Fruit fly (Drosophila melanogaster) whole organism, embryonic: ENCODE results near the gene CG15930.

Source experiments
- CG10431 ChIP-seq: fragments of 200-800 bp; sonication (Bioruptor generic); optimal IDR thresholded peaks from 3 replicates; lab custom pipeline; 2018; ENCODE audit warnings: missing biosample characterization, mild to moderate bottlenecking, missing genetic modification characterization
- CG10462 ChIP-seq: fragments of 200-800 bp; sonication (Bioruptor generic); optimal IDR thresholded peaks from 2 replicates; lab custom pipeline; 2016; ENCODE audit warnings: missing biosample characterization, missing genetic modification characterization
- CG11247 ChIP-seq: fragments of 200-800 bp; sonication (Bioruptor generic); IDR thresholded peaks from 2 replicates; pipeline ENCODE4 v1.3.6; 2022; ENCODE audit warnings: missing biosample characterization, missing genetic modification characterization
- CG11560 ChIP-seq: fragments of 200-800 bp; sonication (Bioruptor generic); IDR thresholded peaks from 3 replicates; pipeline ENCODE4 v1.3.6; 2022; ENCODE audit warnings: missing biosample characterization, missing genetic modification characterization
- CG12769 ChIP-seq: fragments of 200-800 bp; sonication (Bioruptor generic); optimal IDR thresholded peaks from 2 replicates; lab custom pipeline; 2019; ENCODE audit warnings: missing biosample characterization, mild to moderate bottlenecking, missing genetic modification characterization, moderate library complexity
- CG13296 ChIP-seq: fragments of 200-800 bp; sonication (Bioruptor generic); optimal IDR thresholded peaks from 3 replicates; lab custom pipeline; 2018; ENCODE audit warnings: missing biosample characterization, mild to moderate bottlenecking, missing genetic modification characterization
- CG14965 ChIP-seq: fragments of 200-800 bp; sonication (Bioruptor generic); optimal IDR thresholded peaks from 2 replicates; lab custom pipeline; 2016; ENCODE audit warnings: missing biosample characterization, missing genetic modification characterization, borderline replicate concordance
- CG15011 ChIP-seq: fragments of 200-800 bp; sonication (Bioruptor generic); optimal IDR thresholded peaks from 3 replicates; lab custom pipeline; 2018; ENCODE audit warnings: missing biosample characterization, mild to moderate bottlenecking, missing genetic modification characterization
- CG15269 ChIP-seq: fragments of 200-800 bp; sonication (Bioruptor generic); optimal IDR thresholded peaks from 2 replicates; lab custom pipeline; 2018; ENCODE audit warnings: missing biosample characterization, mild to moderate bottlenecking, missing genetic modification characterization, moderate library complexity
- CG1529 ChIP-seq: fragments of 200-800 bp; sonication (Bioruptor generic); optimal IDR thresholded peaks from 3 replicates; lab custom pipeline; 2018; ENCODE audit warnings: missing biosample characterization, missing genetic modification characterization
- CG15514 ChIP-seq: fragments of 200-800 bp; sonication (Bioruptor generic); optimal IDR thresholded peaks from 3 replicates; lab custom pipeline; 2017; ENCODE audit warnings: missing biosample characterization, missing genetic modification characterization, mild to moderate bottlenecking, moderate library complexity, missing genetic modification reagents
- CG1603 ChIP-seq: fragments of 200-800 bp; sonication (Bioruptor generic); optimal IDR thresholded peaks from 2 replicates; lab custom pipeline; 2019; ENCODE audit warnings: missing biosample characterization, mild to moderate bottlenecking, missing genetic modification characterization, moderate library complexity
- CG16813 ChIP-seq: fragments of 200-800 bp; sonication (Bioruptor generic); IDR thresholded peaks from 3 replicates; pipeline ENCODE4 v1.3.6; 2022; ENCODE audit warnings: missing biosample characterization, missing genetic modification characterization; ENCODE audit not compliant: partially characterized antibody
- CG17328 ChIP-seq: fragments of 200-800 bp; sonication (Bioruptor generic); IDR thresholded peaks from 2 replicates; pipeline ENCODE4 v1.3.6; 2022; ENCODE audit warnings: missing biosample characterization, missing genetic modification characterization
- CG18476 ChIP-seq: fragments of 200-800 bp; sonication (Bioruptor generic); optimal IDR thresholded peaks from 2 replicates; lab custom pipeline; 2016; ENCODE audit warnings: missing biosample characterization, mild to moderate bottlenecking, missing genetic modification characterization
- CG2678 ChIP-seq: fragments of 200-800 bp; sonication (Bioruptor generic); optimal IDR thresholded peaks from 3 replicates; lab custom pipeline; 2019; ENCODE audit warnings: missing biosample characterization, mild to moderate bottlenecking, missing genetic modification characterization, moderate library complexity
- CG33213 ChIP-seq: fragments of 200-800 bp; sonication (Bioruptor generic); optimal IDR thresholded peaks from 3 replicates; lab custom pipeline; 2016; ENCODE audit warnings: missing biosample characterization, missing genetic modification characterization
- CG34422 ChIP-seq: fragments of 200-800 bp; sonication (Bioruptor generic); IDR thresholded peaks from 3 replicates; pipeline ENCODE4 v1.3.6; 2022; ENCODE audit warnings: missing biosample characterization, missing genetic modification characterization
- CG3995 ChIP-seq: fragments of 200-800 bp; sonication (Bioruptor generic); optimal IDR thresholded peaks from 3 replicates; lab custom pipeline; 2016; ENCODE audit warnings: missing biosample characterization, missing genetic modification characterization
- CG7372 ChIP-seq: fragments of 200-800 bp; sonication (Bioruptor generic); IDR thresholded peaks from 2 replicates; pipeline ENCODE4 v1.3.6; 2022; ENCODE audit warnings: missing biosample characterization, missing genetic modification characterization
- CG7745 ChIP-seq: fragments of 200-800 bp; sonication (Bioruptor generic); optimal IDR thresholded peaks from 2 replicates; lab custom pipeline; 2018; ENCODE audit warnings: missing biosample characterization, mild to moderate bottlenecking, missing genetic modification characterization, moderate library complexity
- CG9215 ChIP-seq: fragments of 200-800 bp; sonication (Bioruptor generic); IDR thresholded peaks from 2 replicates; pipeline ENCODE4 v1.3.6; 2022; ENCODE audit warnings: missing biosample characterization, missing genetic modification characterization
- CG9727 ChIP-seq: fragments of 200-800 bp; sonication (Bioruptor generic); optimal IDR thresholded peaks from 3 replicates; lab custom pipeline; 2017; ENCODE audit warnings: missing biosample characterization, mild to moderate bottlenecking, missing genetic modification characterization
- CoRest ChIP-seq: fragments of 200-800 bp; sonication (Bioruptor generic); optimal IDR thresholded peaks from 3 replicates; lab custom pipeline; 2018; ENCODE audit warnings: missing biosample characterization, mild to moderate bottlenecking, missing genetic modification characterization, moderate library complexity
- Doc3 ChIP-seq: fragments of 200-800 bp; sonication (Bioruptor generic); IDR thresholded peaks from 3 replicates; pipeline ENCODE4 v1.3.6; 2022; ENCODE audit warnings: missing biosample characterization, missing genetic modification characterization; ENCODE audit not compliant: partially characterized antibody
- Fer1 ChIP-seq: fragments of 200-800 bp; sonication (Bioruptor generic); optimal IDR thresholded peaks from 2 replicates; lab custom pipeline; 2017; ENCODE audit warnings: missing biosample characterization, mild to moderate bottlenecking, missing genetic modification characterization
- Hmr ChIP-seq: fragments of 200-800 bp; sonication (Bioruptor generic); optimal IDR thresholded peaks from 3 replicates; lab custom pipeline; 2017; ENCODE audit warnings: mild to moderate bottlenecking, missing biosample characterization, missing genetic modification reagents, missing genetic modification characterization
- Hr39 ChIP-seq: fragments of >200 bp; optimal IDR thresholded peaks from 2 replicates; lab custom pipeline; 2017
- Kr ChIP-seq: fragments of 200-800 bp; sonication (Bioruptor generic); optimal IDR thresholded peaks from 2 replicates; lab custom pipeline; 2017; ENCODE audit warnings: missing biosample characterization, mild to moderate bottlenecking, missing genetic modification characterization
- Max ChIP-seq: fragments of 200-800 bp; sonication (Bioruptor generic); optimal IDR thresholded peaks from 2 replicates; lab custom pipeline; 2016; ENCODE audit warnings: missing biosample characterization, mild to moderate bottlenecking, missing genetic modification characterization
- Myb ChIP-seq: fragments of 200-800 bp; sonication (Bioruptor generic); optimal IDR thresholded peaks from 2 replicates; lab custom pipeline; 2016; ENCODE audit warnings: missing biosample characterization, missing genetic modification characterization
- NC2α ChIP-seq: fragments of 200-800 bp; sonication (Bioruptor generic); optimal IDR thresholded peaks from 2 replicates; lab custom pipeline; 2016; ENCODE audit warnings: missing biosample characterization, missing genetic modification characterization
- Nf-YA ChIP-seq: fragments of 200-800 bp; sonication (Bioruptor generic); IDR thresholded peaks from 2 replicates; pipeline ENCODE4 v1.3.6; 2022; ENCODE audit warnings: missing biosample characterization, missing genetic modification characterization
- Nf-YB ChIP-seq: fragments of 200-800 bp; sonication (Bioruptor generic); optimal IDR thresholded peaks from 3 replicates; lab custom pipeline; 2019; ENCODE audit warnings: missing biosample characterization, mild to moderate bottlenecking, missing genetic modification characterization, moderate library complexity
- Side ChIP-seq: fragments of 200-800 bp; sonication (Bioruptor generic); optimal IDR thresholded peaks from 2 replicates; lab custom pipeline; 2016; ENCODE audit warnings: missing biosample characterization, missing genetic modification characterization
- ab ChIP-seq: fragments of 200-800 bp; sonication (Bioruptor generic); optimal IDR thresholded peaks from 2 replicates; lab custom pipeline; 2016; ENCODE audit warnings: missing biosample characterization, missing genetic modification characterization
- chinmo ChIP-seq: fragments of 200-800 bp; sonication (Bioruptor generic); IDR thresholded peaks from 4 replicates; pipeline ENCODE4 v1.3.6; 2022; ENCODE audit warnings: missing biosample characterization, missing genetic modification characterization; ENCODE audit not compliant: partially characterized antibody
- ham ChIP-seq: fragments of 200-800 bp; sonication (Bioruptor generic); IDR thresholded peaks from 2 replicates; pipeline ENCODE4 v1.3.6; 2022; ENCODE audit warnings: missing biosample characterization, missing genetic modification characterization
- hbn ChIP-seq: fragments of 200-800 bp; sonication (Bioruptor generic); IDR thresholded peaks from 2 replicates; pipeline ENCODE4 v1.3.6; 2022; ENCODE audit warnings: missing biosample characterization, missing genetic modification characterization; ENCODE audit not compliant: partially characterized antibody
- hth ChIP-seq: fragments of >200 bp; optimal IDR thresholded peaks from 2 replicates; lab custom pipeline; 2017; ENCODE audit warnings: inconsistent platforms
- lilli ChIP-seq: fragments of 200-800 bp; sonication (Bioruptor generic); optimal IDR thresholded peaks from 3 replicates; lab custom pipeline; 2016; ENCODE audit warnings: missing biosample characterization, missing genetic modification characterization
- maf-S ChIP-seq: fragments of 200-800 bp; sonication (Bioruptor generic); optimal IDR thresholded peaks from 2 replicates; lab custom pipeline; 2016; ENCODE audit warnings: missing biosample characterization, missing genetic modification characterization
- oc ChIP-seq: fragments of 200-800 bp; sonication (Bioruptor generic); optimal IDR thresholded peaks from 2 replicates; lab custom pipeline; 2018; ENCODE audit warnings: missing biosample characterization, mild to moderate bottlenecking, missing genetic modification characterization, moderate library complexity
- org-1 ChIP-seq: fragments of 200-800 bp; sonication (Bioruptor generic); optimal IDR thresholded peaks from 2 replicates; lab custom pipeline; 2017; ENCODE audit warnings: missing biosample characterization, missing genetic modification characterization
- run ChIP-seq: fragments of 200-800 bp; sonication (Bioruptor generic); optimal IDR thresholded peaks from 3 replicates; lab custom pipeline; 2018; ENCODE audit warnings: missing biosample characterization, mild to moderate bottlenecking, missing genetic modification characterization
- sim ChIP-seq: fragments of 200-800 bp; sonication (Bioruptor generic); IDR thresholded peaks from 2 replicates; pipeline ENCODE4 v1.3.6; 2022; ENCODE audit warnings: missing biosample characterization, missing genetic modification characterization
- sisA ChIP-seq: fragments of 200-800 bp; sonication (Bioruptor generic); IDR thresholded peaks from 2 replicates; pipeline ENCODE4 v1.3.6; 2022; ENCODE audit warnings: missing biosample characterization, missing genetic modification characterization
- slbo ChIP-seq: fragments of 200-800 bp; sonication (Bioruptor generic); IDR thresholded peaks from 2 replicates; pipeline ENCODE4 v1.3.6; 2022; ENCODE audit warnings: missing biosample characterization, missing genetic modification characterization
- sob ChIP-seq: fragments of 200-800 bp; sonication (Bioruptor generic); IDR thresholded peaks from 2 replicates; pipeline ENCODE4 v1.3.6; 2022; ENCODE audit warnings: missing biosample characterization, missing genetic modification characterization
- tin ChIP-seq: fragments of 200-800 bp; sonication (Bioruptor generic); optimal IDR thresholded peaks from 3 replicates; lab custom pipeline; 2016; ENCODE audit warnings: missing biosample characterization, missing genetic modification characterization
- twi ChIP-seq: fragments of 200-800 bp; optimal IDR thresholded peaks from 2 replicates; lab custom pipeline; 2019; ENCODE audit warnings: missing biosample characterization, mild to moderate bottlenecking, missing genetic modification characterization, moderate library complexity
- yki ChIP-seq: fragments of >200 bp; optimal IDR thresholded peaks from 3 replicates; lab custom pipeline; 2018

Gene CG15930

dm6 chrX:5308963-5309362 is 8.1 kb downstream of the CG15930 start, which contains the start of the genes Cdk7 and snf (continued):
- TF ChIP-seq Hmr, result peak; percentile 29
- TF ChIP-seq oc (tag; lab: Kevin White, UChicago), result no peak
- no peak for TF ChIP-seq CG11560 (tag; lab: Robert Waterston, UW)
- TF ChIP-seq Hr39 (lab: Kevin White, UChicago), result no peak
- no peak for TF ChIP-seq CG11247
- TF ChIP-seq CG16813 (GFP tag; lab: Robert Waterston, UW), result peak; percentile 88
- no peak for TF ChIP-seq sisA (GFP tag; lab: Robert Waterston, UW)
- 0 out of 3 replicates have a peak, but pooled peaks have one; percentile 67 for TF ChIP-seq CG34422
- TF ChIP-seq org-1 (GFP tag; lab: Kevin White, UChicago), result no peak
- no peak for TF ChIP-seq run (tag; lab: Kevin White, UChicago)
- TF ChIP-seq NC2α (GFP tag; lab: Kevin White, UChicago), result no peak
- TF ChIP-seq CG9727, result peak; percentile 27
- TF ChIP-seq chinmo, result 0 out of 4 replicates have a peak, but pooled peaks have one; percentile 56
- TF ChIP-seq lilli (GFP tag; lab: Kevin White, UChicago), result peak; percentile 71
- TF ChIP-seq CG10431 (GFP tag; lab: Kevin White, UChicago), result no peak
- TF ChIP-seq ham, result no peak
- TF ChIP-seq CG2678 (tag; lab: Kevin White, UChicago), result no peak
- no peak for TF ChIP-seq Fer1 (GFP tag; lab: Kevin White, UChicago)
- TF ChIP-seq sob (GFP tag; lab: Robert Waterston, UW), result peak; percentile 45
- TF ChIP-seq hth (lab: Kevin White, UChicago), result no peak
- TF ChIP-seq CG7372 (GFP tag; lab: Robert Waterston, UW), result no peak
- no peak for TF ChIP-seq ab
- no peak for TF ChIP-seq CG13296 (GFP tag; lab: Kevin White, UChicago)
- TF ChIP-seq Doc3 (GFP tag; lab: Robert Waterston, UW), result peak; percentile 79
- TF ChIP-seq CG9215, result peak; percentile 32; the same call in 1 of the 2 replicates
- TF ChIP-seq CG15514 (GFP tag; lab: Kevin White, UChicago), result peak; percentile 76
- TF ChIP-seq tin (GFP tag; lab: Kevin White, UChicago), result peak; percentile 30
- peak; percentile 70 for TF ChIP-seq hbn (GFP tag; lab: Robert Waterston, UW)
- peak; percentile 53 for TF ChIP-seq Side (GFP tag; lab: Kevin White, UChicago)
- TF ChIP-seq CG1603 (tag; lab: Kevin White, UChicago), result peak; percentile 66
- TF ChIP-seq CG3995 (GFP tag; lab: Kevin White, UChicago), result peak; percentile 27
- no peak for TF ChIP-seq Nf-YA (GFP tag; lab: Robert Waterston, UW)
- TF ChIP-seq CG10462, result no peak
- TF ChIP-seq CG17328 (GFP tag; lab: Robert Waterston, UW), result no peak
- TF ChIP-seq sim (GFP tag; lab: Robert Waterston, UW), result no peak
- TF ChIP-seq Myb (GFP tag; lab: Kevin White, UChicago), result peak; percentile 70
- no peak for TF ChIP-seq twi (tag; lab: Kevin White, UChicago)
- no peak for TF ChIP-seq maf-S (GFP tag; lab: Kevin White, UChicago)
- TF ChIP-seq CG1529 (GFP tag; lab: Kevin White, UChicago), result no peak
- no peak for TF ChIP-seq CG14965
- TF ChIP-seq CG15269, result no peak
- no peak for TF ChIP-seq CG7745 (tag; lab: Kevin White, UChicago)
- TF ChIP-seq CG15011, result no peak
- TF ChIP-seq yki (lab: Kevin White, UChicago), result no peak
- TF ChIP-seq CG33213 (GFP tag; lab: Kevin White, UChicago), result peak; percentile 60
- peak; percentile 53 for TF ChIP-seq Max (GFP tag; lab: Kevin White, UChicago)
- peak; percentile 40 for TF ChIP-seq CoRest (tag; lab: Kevin White, UChicago)
- no peak for TF ChIP-seq CG12769 (tag; lab: Kevin White, UChicago)
- TF ChIP-seq Nf-YB (GFP tag; lab: Kevin White, UChicago), result no peak
- TF ChIP-seq slbo (GFP tag; lab: Robert Waterston, UW), result peak; percentile 47; the same call in 1 of the 2 replicates
- no peak for TF ChIP-seq CG18476 (GFP tag; lab: Kevin White, UChicago)
- TF ChIP-seq Kr, result no peak
